Fruit fly (Drosophila melanogaster) whole organism, embryonic: Measurements from ENCODE around the gene Tlk.
A peak's percentile ranks its signal among the peaks of the same experiment; 100 is the strongest.

Source experiments
- ATbp ChIP-seq: fragments of 200-800 bp; sonication (Bioruptor generic); optimal IDR thresholded peaks from 2 replicates; lab custom pipeline; 2017; ENCODE audit warnings: missing biosample characterization, mild to moderate bottlenecking, missing genetic modification characterization, missing genetic modification reagents
- CG10274 ChIP-seq: fragments of 200-800 bp; sonication (Bioruptor generic); optimal IDR thresholded peaks from 3 replicates; lab custom pipeline; 2017; ENCODE audit warnings: missing biosample characterization, mild to moderate bottlenecking, missing genetic modification characterization
- CG10431 ChIP-seq: fragments of 200-800 bp; sonication (Bioruptor generic); optimal IDR thresholded peaks from 3 replicates; lab custom pipeline; 2018; ENCODE audit warnings: missing biosample characterization, mild to moderate bottlenecking, missing genetic modification characterization
- CG11456 ChIP-seq: fragments of 200-800 bp; sonication (Bioruptor generic); IDR thresholded peaks from 3 replicates; pipeline ENCODE4 v1.3.6; 2022; ENCODE audit warnings: missing biosample characterization, missing genetic modification characterization
- CG11560 ChIP-seq: fragments of 200-800 bp; sonication (Bioruptor generic); IDR thresholded peaks from 3 replicates; pipeline ENCODE4 v1.3.6; 2022; ENCODE audit warnings: missing biosample characterization, missing genetic modification characterization
- CG13296 ChIP-seq: fragments of 200-800 bp; sonication (Bioruptor generic); optimal IDR thresholded peaks from 3 replicates; lab custom pipeline; 2018; ENCODE audit warnings: missing biosample characterization, mild to moderate bottlenecking, missing genetic modification characterization
- CG13894 ChIP-seq: fragments of 200-800 bp; sonication (Bioruptor generic); optimal IDR thresholded peaks from 3 replicates; lab custom pipeline; 2018; ENCODE audit warnings: missing biosample characterization, mild to moderate bottlenecking, missing genetic modification characterization, moderate library complexity
- CG14050 ChIP-seq: fragments of 200-800 bp; sonication (Bioruptor generic); IDR thresholded peaks from 3 replicates; pipeline ENCODE4 v1.3.6; 2022; ENCODE audit warnings: missing biosample characterization, missing genetic modification characterization
- CG15073 ChIP-seq: fragments of 200-800 bp; sonication (Bioruptor generic); optimal IDR thresholded peaks from 2 replicates; lab custom pipeline; 2016; ENCODE audit warnings: missing biosample characterization, missing genetic modification characterization
- CG16779 ChIP-seq: fragments of 200-800 bp; sonication (Bioruptor generic); IDR thresholded peaks from 2 replicates; pipeline ENCODE4 v1.3.6; 2022; ENCODE audit warnings: missing biosample characterization, missing genetic modification characterization
- CG17359 ChIP-seq: fragments of 200-800 bp; sonication (Bioruptor generic); optimal IDR thresholded peaks from 3 replicates; lab custom pipeline; 2018; ENCODE audit warnings: missing biosample characterization, mild to moderate bottlenecking, missing genetic modification characterization, moderate library complexity
- CG17912 ChIP-seq: fragments of 200-800 bp; sonication (Bioruptor generic); optimal IDR thresholded peaks from 2 replicates; lab custom pipeline; 2018; ENCODE audit warnings: missing biosample characterization, mild to moderate bottlenecking, missing genetic modification characterization
- CG18619 ChIP-seq: fragments of 200-800 bp; sonication (Bioruptor generic); optimal IDR thresholded peaks from 3 replicates; lab custom pipeline; 2017; ENCODE audit warnings: missing biosample characterization, mild to moderate bottlenecking, missing genetic modification characterization
- CG31224 ChIP-seq: fragments of 200-800 bp; sonication (Bioruptor generic); IDR thresholded peaks from 2 replicates; pipeline ENCODE4 v1.3.6; 2022; ENCODE audit warnings: missing biosample characterization, missing genetic modification characterization
- CG31388 ChIP-seq: fragments of 200-800 bp; sonication (Bioruptor generic); optimal IDR thresholded peaks from 2 replicates; lab custom pipeline; 2016; ENCODE audit warnings: missing biosample characterization, missing genetic modification characterization
- CG3838 ChIP-seq: fragments of 200-800 bp; sonication (Bioruptor generic); optimal IDR thresholded peaks from 3 replicates; lab custom pipeline; 2016; ENCODE audit warnings: missing biosample characterization, missing genetic modification characterization
- CG4707 ChIP-seq: fragments of 200-800 bp; sonication (Bioruptor generic); optimal IDR thresholded peaks from 2 replicates; lab custom pipeline; 2018; ENCODE audit warnings: missing biosample characterization, mild to moderate bottlenecking, missing genetic modification characterization, moderate library complexity
- CG4730 ChIP-seq: fragments of 200-800 bp; sonication (Bioruptor generic); IDR thresholded peaks from 2 replicates; pipeline ENCODE4 v1.3.6; 2022; ENCODE audit warnings: missing biosample characterization, missing genetic modification characterization
- CG6791 ChIP-seq: fragments of 200-800 bp; sonication (Bioruptor generic); IDR thresholded peaks from 3 replicates; pipeline ENCODE4 v1.3.6; 2022; ENCODE audit warnings: missing biosample characterization, missing genetic modification characterization; ENCODE audit not compliant: partially characterized antibody
- CG6813 ChIP-seq: fragments of 200-800 bp; sonication (Bioruptor generic); optimal IDR thresholded peaks from 2 replicates; lab custom pipeline; 2017; ENCODE audit warnings: missing biosample characterization, missing genetic modification characterization, mild to moderate bottlenecking, moderate library complexity, missing genetic modification reagents
- CG8359 ChIP-seq: fragments of 200-800 bp; sonication (Bioruptor generic); optimal IDR thresholded peaks from 2 replicates; lab custom pipeline; 2017; ENCODE audit warnings: missing biosample characterization, mild to moderate bottlenecking, missing genetic modification characterization, borderline replicate concordance
- CG8478 ChIP-seq: fragments of >200 bp; optimal IDR thresholded peaks from 2 replicates; lab custom pipeline; 2018
- CG8924 ChIP-seq: fragments of 200-800 bp; optimal IDR thresholded peaks from 3 replicates; lab custom pipeline; 2019; ENCODE audit warnings: missing biosample characterization, mild to moderate bottlenecking, missing genetic modification characterization, moderate library complexity
- CG9609 ChIP-seq: fragments of 200-800 bp; sonication (Bioruptor generic); optimal IDR thresholded peaks from 3 replicates; lab custom pipeline; 2016; ENCODE audit warnings: missing biosample characterization, missing genetic modification characterization
- Camta ChIP-seq: fragments of 200-800 bp; sonication (Bioruptor generic); optimal IDR thresholded peaks from 2 replicates; lab custom pipeline; 2016; ENCODE audit warnings: missing biosample characterization, missing genetic modification characterization
- Dbx ChIP-seq: fragments of 200-800 bp; sonication (Bioruptor generic); IDR thresholded peaks from 3 replicates; pipeline ENCODE4 v1.3.6; 2022; ENCODE audit warnings: missing biosample characterization, missing genetic modification characterization
- Doc3 ChIP-seq: fragments of 200-800 bp; sonication (Bioruptor generic); IDR thresholded peaks from 3 replicates; pipeline ENCODE4 v1.3.6; 2022; ENCODE audit warnings: missing biosample characterization, missing genetic modification characterization; ENCODE audit not compliant: partially characterized antibody
- Hey ChIP-seq: fragments of 200-800 bp; sonication (Bioruptor generic); optimal IDR thresholded peaks from 3 replicates; lab custom pipeline; 2018; ENCODE audit warnings: missing biosample characterization, mild to moderate bottlenecking, missing genetic modification characterization
- Hr51 ChIP-seq, 2 experiments: fragments of 200-800 bp; sonication (Bioruptor generic); optimal IDR thresholded peaks; 2 replicates in 1 of 2; 3 replicates in 1 of 2; lab custom pipeline; 2016 to 2018; ENCODE audit warnings: missing biosample characterization in 2 of 2, missing genetic modification characterization in 2 of 2, mild to moderate bottlenecking in 1 of 2, moderate library complexity in 1 of 2
- Meics ChIP-seq: fragments of 200-800 bp; sonication (Bioruptor generic); optimal IDR thresholded peaks from 2 replicates; lab custom pipeline; 2017; ENCODE audit warnings: missing biosample characterization, mild to moderate bottlenecking, missing genetic modification characterization
- Nf-YA ChIP-seq: fragments of 200-800 bp; sonication (Bioruptor generic); IDR thresholded peaks from 2 replicates; pipeline ENCODE4 v1.3.6; 2022; ENCODE audit warnings: missing biosample characterization, missing genetic modification characterization
- Rfx ChIP-seq: fragments of 200-800 bp; sonication (Bioruptor generic); IDR thresholded peaks from 2 replicates; pipeline ENCODE4 v1.3.6; 2022; ENCODE audit warnings: missing biosample characterization, missing genetic modification characterization
- Ssrp ChIP-seq: fragments of 200-800 bp; sonication (Bioruptor generic); optimal IDR thresholded peaks from 2 replicates; lab custom pipeline; 2018; ENCODE audit warnings: missing biosample characterization, mild to moderate bottlenecking, missing genetic modification characterization, moderate library complexity
- aop ChIP-seq: fragments of 200-800 bp; sonication (Bioruptor generic); IDR thresholded peaks from 2 replicates; pipeline ENCODE4 v1.3.6; 2022; ENCODE audit warnings: missing biosample characterization, missing genetic modification characterization
- bowl ChIP-seq: fragments of 200-800 bp; sonication (Bioruptor generic); IDR thresholded peaks from 2 replicates; pipeline ENCODE4 v1.3.6; 2022; ENCODE audit warnings: missing biosample characterization, missing genetic modification characterization
- chif ChIP-seq, 2 experiments: fragments of 200-800 bp; sonication (Bioruptor generic); optimal IDR thresholded peaks; 3 replicates each; lab custom pipeline; 2016; ENCODE audit warnings: missing biosample characterization in 2 of 2, missing genetic modification characterization in 2 of 2
- danr ChIP-seq: fragments of 200-800 bp; sonication (Bioruptor generic); IDR thresholded peaks from 2 replicates; pipeline ENCODE4 v1.3.6; 2022; ENCODE audit warnings: missing biosample characterization, missing genetic modification characterization
- en ChIP-seq: fragments of 200-800 bp; sonication (Bioruptor generic); optimal IDR thresholded peaks from 2 replicates; lab custom pipeline; 2016; ENCODE audit warnings: missing biosample characterization, missing genetic modification characterization
- grau ChIP-seq: fragments of 200-800 bp; optimal IDR thresholded peaks from 3 replicates; lab custom pipeline; 2019; ENCODE audit warnings: missing biosample characterization, mild to moderate bottlenecking, missing genetic modification characterization, moderate library complexity
- gsb ChIP-seq: fragments of 200-800 bp; sonication (Bioruptor generic); IDR thresholded peaks from 2 replicates; pipeline ENCODE4 v1.3.6; 2022; ENCODE audit warnings: missing biosample characterization, missing genetic modification characterization
- hb ChIP-seq: fragments of 200-800 bp; sonication (Bioruptor generic); IDR thresholded peaks from 3 replicates; pipeline ENCODE4 v1.3.6; 2022; ENCODE audit warnings: missing biosample characterization, missing genetic modification characterization; ENCODE audit not compliant: partially characterized antibody
- kay ChIP-seq: fragments of 200-800 bp; sonication (Bioruptor generic); optimal IDR thresholded peaks from 2 replicates; lab custom pipeline; 2016; ENCODE audit warnings: missing biosample characterization, missing genetic modification characterization
- pita ChIP-seq: fragments of 200-800 bp; sonication (Bioruptor generic); optimal IDR thresholded peaks from 2 replicates; lab custom pipeline; 2017; ENCODE audit warnings: missing biosample characterization, mild to moderate bottlenecking, missing genetic modification characterization
- rib ChIP-seq: fragments of 200-800 bp; sonication (Bioruptor generic); IDR thresholded peaks from 2 replicates; pipeline ENCODE4 v1.3.6; 2022; ENCODE audit warnings: missing biosample characterization, missing genetic modification characterization
- scrt ChIP-seq: fragments of 200-800 bp; sonication (Bioruptor generic); optimal IDR thresholded peaks from 2 replicates; lab custom pipeline; 2018; ENCODE audit warnings: missing biosample characterization, mild to moderate bottlenecking, missing genetic modification characterization, moderate library complexity
- sr ChIP-seq: fragments of 200-800 bp; sonication (Bioruptor generic); IDR thresholded peaks from 3 replicates; pipeline ENCODE4 v1.3.6; 2022; ENCODE audit warnings: missing biosample characterization, missing genetic modification characterization
- tup ChIP-seq: fragments of 200-800 bp; sonication (Bioruptor generic); optimal IDR thresholded peaks from 2 replicates; lab custom pipeline; 2016; ENCODE audit warnings: missing biosample characterization, mild to moderate bottlenecking, missing genetic modification characterization, moderate library complexity
- tx ChIP-seq: fragments of 200-800 bp; sonication (Bioruptor generic); optimal IDR thresholded peaks from 2 replicates; lab custom pipeline; 2016; ENCODE audit warnings: missing biosample characterization, missing genetic modification characterization
- wek ChIP-seq: fragments of 200-800 bp; sonication (Bioruptor generic); optimal IDR thresholded peaks from 3 replicates; lab custom pipeline; 2018; ENCODE audit warnings: missing biosample characterization, mild to moderate bottlenecking, missing genetic modification characterization, moderate library complexity
- yki ChIP-seq: fragments of >200 bp; optimal IDR thresholded peaks from 3 replicates; lab custom pipeline; 2018
- zfh1 ChIP-seq: fragments of 200-800 bp; sonication (Bioruptor generic); IDR thresholded peaks from 3 replicates; pipeline ENCODE4 v1.3.6; 2022; ENCODE audit warnings: missing biosample characterization, missing genetic modification characterization

The Tlk gene

dm6 chrX:3687837-3688375 lies 31.9 kb upstream of the Tlk start (continued):
- no peak for TF ChIP-seq CG16779 (GFP tag; lab: Robert Waterston, UW)
- TF ChIP-seq CG10274: peak; percentile 11
- 0 out of 2 replicates have a peak, but pooled peaks have one; percentile 42 for TF ChIP-seq Nf-YA (GFP tag; lab: Robert Waterston, UW)
- TF ChIP-seq Ssrp (tag; lab: Kevin White, UChicago): peak; percentile 54
- TF ChIP-seq CG14050: no peak
- peak; percentile 48 for TF ChIP-seq CG8924 (tag; lab: Kevin White, UChicago)
- peak; percentile 55 for TF ChIP-seq CG9609 (GFP tag; lab: Kevin White, UChicago)
- peak; percentile 7 for TF ChIP-seq kay (GFP tag; lab: Kevin White, UChicago)
- TF ChIP-seq Doc3: no peak
- peak; percentile 49 to 74 for TF ChIP-seq chif (GFP tag; optimal IDR thresholded peaks at IDR 0.05; lab: Kevin White, UChicago)
- TF ChIP-seq CG8359: peak; percentile 45
- peak; percentile 31 for TF ChIP-seq en (GFP tag; lab: Kevin White, UChicago)
- no peak for TF ChIP-seq CG13894 (tag; lab: Kevin White, UChicago)
- TF ChIP-seq rib (GFP tag; lab: Robert Waterston, UW): no peak
- peak; percentile 66 for TF ChIP-seq CG6813
- TF ChIP-seq danr (GFP tag; lab: Robert Waterston, UW): no peak
- TF ChIP-seq hb (GFP tag; lab: Robert Waterston, UW): no peak
- peak; percentile 77 for TF ChIP-seq yki (lab: Kevin White, UChicago)
- TF ChIP-seq Camta (GFP tag; lab: Kevin White, UChicago): peak; percentile 43
- peak; percentile 33 for TF ChIP-seq CG18619 (GFP tag; lab: Kevin White, UChicago)
- TF ChIP-seq pita (GFP tag; lab: Kevin White, UChicago): no peak
- peak; percentile 56 for TF ChIP-seq CG17359
- no peak for TF ChIP-seq tx (GFP tag; lab: Kevin White, UChicago)
- no peak for TF ChIP-seq CG31224 (GFP tag; lab: Robert Waterston, UW)
- TF ChIP-seq CG17912: no peak
- no peak for TF ChIP-seq aop (GFP tag; lab: Robert Waterston, UW)
- no peak for TF ChIP-seq CG10431 (GFP tag; lab: Kevin White, UChicago)
- no peak for TF ChIP-seq gsb (GFP tag; lab: Robert Waterston, UW)
- peak; percentile 61 for TF ChIP-seq Rfx (GFP tag; lab: Robert Waterston, UW)
- TF ChIP-seq CG11560 (tag; lab: Robert Waterston, UW): no peak
- peak; percentile 58 for TF ChIP-seq ATbp
- peak; percentile 66 for TF ChIP-seq grau (tag; lab: Kevin White, UChicago)
- TF ChIP-seq Meics (GFP tag; lab: Kevin White, UChicago): peak; percentile 57
- no peak for TF ChIP-seq wek (GFP tag; lab: Kevin White, UChicago)
- peak; percentile 25 for TF ChIP-seq CG3838 (GFP tag; lab: Kevin White, UChicago)
- peak; percentile 42 for TF ChIP-seq scrt (GFP tag; lab: Kevin White, UChicago)
- TF ChIP-seq CG8478: no peak
- no peak for TF ChIP-seq Hey (tag; lab: Kevin White, UChicago)
- no peak for TF ChIP-seq CG4707 (GFP tag; lab: Kevin White, UChicago)
- peak; percentile 33; the same call in 1 of the 2 replicates for TF ChIP-seq bowl (GFP tag; lab: Robert Waterston, UW)
- no peak for TF ChIP-seq CG6791 (GFP tag; lab: Robert Waterston, UW)
- no peak for TF ChIP-seq CG15073
- peak; percentile 78; the same call in 2 of the 3 replicates for TF ChIP-seq zfh1
- no peak for TF ChIP-seq Dbx (GFP tag; lab: Robert Waterston, UW)
- TF ChIP-seq CG13296 (GFP tag; lab: Kevin White, UChicago): no peak
- no peak for TF ChIP-seq CG31388 (GFP tag; lab: Kevin White, UChicago)
- peak; percentile 29 to 71 for TF ChIP-seq Hr51 (GFP tag; optimal IDR thresholded peaks at IDR 0.05; lab: Kevin White, UChicago)
- TF ChIP-seq sr: no peak
- TF ChIP-seq CG11456: no peak
- TF ChIP-seq tup (GFP tag; lab: Kevin White, UChicago): no peak
- 0 out of 2 replicates have a peak, but pooled peaks have one; percentile 7 for TF ChIP-seq CG4730 (GFP tag; lab: Robert Waterston, UW)
